Worm (Caenorhabditis elegans) whole organism, L2 larva: Measurements from ENCODE around the gene B0238.12.

Experiments used
- C34F6.9 ChIP-seq: fragments of 150-350 bp; optimal IDR thresholded peaks from 2 replicates; lab custom pipeline; 2014; ENCODE audit warnings: missing biosample characterization, missing genetic modification characterization
- F13H6.1 ChIP-seq: sonication (generic microtip); optimal IDR thresholded peaks from 2 replicates; lab custom pipeline; 2016; ENCODE audit warnings: missing genetic modification characterization, missing compliant biosample characterization
- R02D3.7 ChIP-seq: fragments of 150-350 bp; optimal IDR thresholded peaks from 2 replicates; lab custom pipeline; 2014; ENCODE audit warnings: missing biosample characterization, missing genetic modification characterization
- Y55F3AM.14 ChIP-seq: fragments of 200-800 bp; sonication (Bioruptor generic); optimal IDR thresholded peaks from 2 replicates; lab custom pipeline; 2018; ENCODE audit warnings: mild to moderate bottlenecking, missing genetic modification characterization, missing compliant biosample characterization
- alr-1 ChIP-seq: fragments of 150-350 bp; optimal IDR thresholded peaks from 2 replicates; lab custom pipeline; 2014; ENCODE audit warnings: missing biosample characterization, missing genetic modification characterization
- aly-2 ChIP-seq: fragments of 150-350 bp; optimal IDR thresholded peaks from 2 replicates; lab custom pipeline; 2014; ENCODE audit warnings: missing biosample characterization, missing genetic modification characterization
- ama-1 ChIP-seq: fragments of 150-350 bp; optimal IDR thresholded peaks from 2 replicates; lab custom pipeline; 2018; ENCODE audit warnings: inconsistent platforms
- blmp-1 ChIP-seq: sonication (generic microtip); optimal IDR thresholded peaks from 2 replicates; lab custom pipeline; 2017; ENCODE audit warnings: missing genetic modification characterization, mild to moderate bottlenecking, missing compliant biosample characterization, antibody characterized with exemption, moderate library complexity; ENCODE audit not compliant: insufficient read depth
- ceh-16 ChIP-seq: fragments of 150-350 bp; optimal IDR thresholded peaks from 2 replicates; lab custom pipeline; 2014; ENCODE audit warnings: missing biosample characterization, missing genetic modification characterization
- crh-2 ChIP-seq: sonication (generic microtip); optimal IDR thresholded peaks from 2 replicates; lab custom pipeline; 2017; ENCODE audit warnings: missing biosample characterization, missing genetic modification characterization
- elt-3 ChIP-seq: sonication (generic microtip); optimal IDR thresholded peaks from 2 replicates; lab custom pipeline; 2017; ENCODE audit warnings: missing biosample characterization, missing genetic modification characterization
- fos-1 ChIP-seq: fragments of 150-350 bp; optimal IDR thresholded peaks from 2 replicates; lab custom pipeline; 2014; ENCODE audit warnings: missing biosample characterization, missing genetic modification characterization
- gmeb-1 ChIP-seq: fragments of 150-350 bp; optimal IDR thresholded peaks from 2 replicates; lab custom pipeline; 2014; ENCODE audit warnings: missing biosample characterization, missing genetic modification characterization
- lin-11 ChIP-seq: fragments of 150-350 bp; sonication (generic microtip); optimal IDR thresholded peaks from 2 replicates; lab custom pipeline; 2014; ENCODE audit warnings: missing biosample characterization, missing genetic modification characterization, inconsistent platforms, mixed read lengths
- lin-13 ChIP-seq: fragments of 150-350 bp; optimal IDR thresholded peaks from 2 replicates; lab custom pipeline; 2014; ENCODE audit warnings: missing biosample characterization, missing genetic modification reagents, missing genetic modification characterization
- lin-39 ChIP-seq: fragments of 150-350 bp; optimal IDR thresholded peaks from 2 replicates; lab custom pipeline; 2014; ENCODE audit warnings: missing biosample characterization, missing genetic modification reagents, missing genetic modification characterization
- lsy-2 ChIP-seq, 2 experiments: fragments of 150-350 bp in 1 of 2; sonication (generic microtip) in 1 of 2; optimal IDR thresholded peaks; 2 replicates each; lab custom pipeline; 2014 to 2017; ENCODE audit warnings: missing biosample characterization in 2 of 2, missing genetic modification characterization in 2 of 2
- mab-5 ChIP-seq: fragments of 150-350 bp; optimal IDR thresholded peaks from 2 replicates; lab custom pipeline; 2014; ENCODE audit warnings: missing biosample characterization, missing genetic modification characterization
- mbf-1 ChIP-seq: sonication (generic microtip); optimal IDR thresholded peaks from 2 replicates; lab custom pipeline; 2017; ENCODE audit warnings: missing biosample characterization, missing genetic modification characterization
- mdl-1 ChIP-seq, 2 experiments: fragments of 150-350 bp in 1 of 2; sonication (generic microtip) in 1 of 2; optimal IDR thresholded peaks; 2 replicates each; lab custom pipeline; 2017; ENCODE audit warnings: missing biosample characterization in 2 of 2, missing genetic modification characterization in 2 of 2
- nhr-10 ChIP-seq: sonication (generic microtip); optimal IDR thresholded peaks from 2 replicates; lab custom pipeline; 2017; ENCODE audit warnings: missing biosample characterization, missing genetic modification characterization
- nhr-12 ChIP-seq: fragments of 150-350 bp; optimal IDR thresholded peaks from 2 replicates; lab custom pipeline; 2014; ENCODE audit warnings: missing biosample characterization, missing genetic modification characterization
- nhr-129 ChIP-seq: fragments of 150-350 bp; optimal IDR thresholded peaks from 2 replicates; lab custom pipeline; 2014; ENCODE audit warnings: missing biosample characterization, missing genetic modification characterization
- nhr-21 ChIP-seq: fragments of 150-350 bp; optimal IDR thresholded peaks from 2 replicates; lab custom pipeline; 2014; ENCODE audit warnings: missing biosample characterization, missing genetic modification characterization
- nhr-237 ChIP-seq: fragments of 150-350 bp; optimal IDR thresholded peaks from 2 replicates; lab custom pipeline; 2014; ENCODE audit warnings: missing biosample characterization, missing genetic modification characterization
- nhr-6 ChIP-seq: fragments of 150-350 bp; optimal IDR thresholded peaks from 2 replicates; lab custom pipeline; 2014; ENCODE audit warnings: missing biosample characterization, missing genetic modification characterization
- nhr-77 ChIP-seq: fragments of 150-350 bp; optimal IDR thresholded peaks from 2 replicates; lab custom pipeline; 2014; ENCODE audit warnings: missing biosample characterization, missing genetic modification characterization
- peb-1 ChIP-seq: fragments of 150-350 bp; optimal IDR thresholded peaks from 2 replicates; lab custom pipeline; 2014; ENCODE audit warnings: missing biosample characterization, missing genetic modification characterization
- sem-4 ChIP-seq: fragments of 150-350 bp; optimal IDR thresholded peaks from 2 replicates; lab custom pipeline; 2014; ENCODE audit warnings: missing biosample characterization, missing genetic modification reagents, missing genetic modification characterization
- skn-1 ChIP-seq: sonication (generic microtip); optimal IDR thresholded peaks from 2 replicates; lab custom pipeline; 2017; ENCODE audit warnings: missing biosample characterization, missing genetic modification characterization
- sma-3 ChIP-seq: sonication (generic microtip); optimal IDR thresholded peaks from 2 replicates; lab custom pipeline; 2016; ENCODE audit warnings: missing genetic modification reagents, missing genetic modification characterization, missing compliant biosample characterization
- sma-9 ChIP-seq, 2 experiments: fragments of 150-350 bp in 1 of 2; sonication (generic microtip) in 1 of 2; optimal IDR thresholded peaks; 2 replicates each; lab custom pipeline; 2014 to 2016; ENCODE audit warnings: missing genetic modification characterization in 2 of 2, mild to moderate bottlenecking in 1 of 2, missing biosample characterization in 1 of 2, missing compliant biosample characterization in 1 of 2, missing genetic modification reagents in 1 of 2, moderate library complexity in 1 of 2
- snpc-4 ChIP-seq: fragments of 150-350 bp; optimal IDR thresholded peaks from 2 replicates; lab custom pipeline; 2014; ENCODE audit warnings: missing biosample characterization, missing genetic modification characterization
- unc-55 ChIP-seq: fragments of 150-350 bp; sonication (generic microtip); optimal IDR thresholded peaks from 3 replicates; lab custom pipeline; 2014; ENCODE audit warnings: missing biosample characterization, missing genetic modification reagents, missing genetic modification characterization
- unc-62 ChIP-seq: fragments of 150-350 bp; optimal IDR thresholded peaks from 2 replicates; lab custom pipeline; 2014; ENCODE audit warnings: missing biosample characterization, missing genetic modification reagents, missing genetic modification characterization
- zag-1 ChIP-seq: fragments of 150-350 bp; optimal IDR thresholded peaks from 2 replicates; lab custom pipeline; 2014; ENCODE audit warnings: missing biosample characterization, missing genetic modification characterization
- ztf-1 ChIP-seq: fragments of 200-800 bp; sonication (Bioruptor generic); conservative IDR thresholded peaks from 2 replicates; pipeline ENCODE4 v1.3.6; 2022; ENCODE audit warnings: missing genetic modification characterization, missing compliant biosample characterization
- ztf-11 ChIP-seq: sonication (generic microtip); optimal IDR thresholded peaks from 2 replicates; lab custom pipeline; 2017; ENCODE audit warnings: missing biosample characterization, missing genetic modification characterization
- ztf-4 ChIP-seq: fragments of 150-350 bp; optimal IDR thresholded peaks from 2 replicates; lab custom pipeline; 2014; ENCODE audit warnings: missing biosample characterization, missing genetic modification characterization

B0238.12 gene

DNA sequence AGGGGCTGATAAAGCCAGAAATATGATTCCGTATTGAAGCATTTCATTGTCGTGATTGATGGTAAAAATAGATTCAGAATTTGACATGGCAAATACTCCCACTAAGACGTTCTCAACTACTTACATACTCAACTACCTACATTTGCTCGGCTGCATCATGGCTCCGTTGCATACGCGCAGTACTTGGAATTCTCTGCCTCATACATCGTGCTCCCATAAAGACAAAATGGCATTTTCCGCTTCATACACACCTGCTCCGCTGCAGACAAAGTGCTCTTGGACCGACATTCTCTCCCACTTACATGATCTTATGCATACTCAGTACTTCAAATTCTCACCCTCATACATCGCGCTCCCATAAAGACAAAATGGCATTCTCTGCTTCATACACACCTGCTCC is at the start of gene B0238.12, which contains the start of gene srt-69:
Gene B0238.12 (plus strand): TSS at position 264 of the 400 bp plus-strand sequence.
Gene srt-69 (minus strand): TSS at position 101 of the 400 bp plus-strand sequence.
- no peak for TF ChIP-seq C34F6.9 (tag; lab: Kevin White, UChicago)
- TF ChIP-seq R02D3.7 (tag; lab: Kevin White, UChicago): no peak
- TF ChIP-seq ztf-1 (GFP tag; lab: Robert Waterston, UW): no peak
- no peak for TF ChIP-seq mab-5
- TF ChIP-seq ztf-11 (tag; lab: Kevin White, UChicago): no peak
- TF ChIP-seq aly-2 (tag; lab: Kevin White, UChicago): no peak
- TF ChIP-seq gmeb-1 (tag; lab: Kevin White, UChicago): no peak
- TF ChIP-seq lin-39 (tag; lab: Kevin White, UChicago): no peak
- TF ChIP-seq mbf-1 (tag; lab: Kevin White, UChicago): no peak
- no peak for TF ChIP-seq ceh-16 (tag; lab: Kevin White, UChicago)
- TF ChIP-seq lsy-2 (tag; optimal IDR thresholded peaks at IDR 0.05; lab: Kevin White, UChicago): no peak
- no peak for TF ChIP-seq peb-1 (tag; lab: Kevin White, UChicago)
- TF ChIP-seq unc-62 (GFP tag; lab: Kevin White, UChicago): no peak
- no peak for TF ChIP-seq ama-1 (lab: Kevin White, UChicago)
- TF ChIP-seq lin-13 (GFP tag; lab: Kevin White, UChicago): no peak
- no peak for TF ChIP-seq elt-3
- TF ChIP-seq nhr-21 (tag; lab: Kevin White, UChicago): no peak
- no peak for TF ChIP-seq sem-4 (tag; lab: Kevin White, UChicago)

ce11 chrV:5223044-5223443 is 42.6 kb upstream of the B0238.12 start, which contains the start of gene Y49G5B.1:
Y49G5B.1 (plus strand) TSS chrV:5223367.
- TF ChIP-seq ztf-4: no peak
- no peak for TF ChIP-seq gmeb-1 (tag; lab: Kevin White, UChicago)
- TF ChIP-seq sem-4 (tag; lab: Kevin White, UChicago): no peak
- no peak for TF ChIP-seq zag-1 (tag; lab: Kevin White, UChicago)
- no peak for TF ChIP-seq lsy-2 (tag; optimal IDR thresholded peaks at IDR 0.05; lab: Kevin White, UChicago)
- TF ChIP-seq fos-1 (tag; lab: Kevin White, UChicago): peak; percentile 56

ce11 chrV:5225660-5226059 is 40.0 kb upstream of the B0238.12 start:
- TF ChIP-seq nhr-6 (tag; lab: Kevin White, UChicago) (no peak), sma-9 (GFP tag; optimal IDR thresholded peaks at IDR 0.05; lab: Kevin White, UChicago) (no peak), sma-9 (tag; optimal IDR thresholded peaks at IDR 0.05; lab: Kevin White, UChicago) (no peak), ama-1 (lab: Kevin White, UChicago) (no peak), aly-2 (tag; lab: Kevin White, UChicago) (no peak), zag-1 (tag; lab: Kevin White, UChicago) (no peak), mab-5 (no peak), nhr-237 (tag; lab: Kevin White, UChicago) (no peak), nhr-12 (no peak), Y55F3AM.14 (GFP tag; lab: Kevin White, UChicago) (no peak), nhr-10 (no peak), nhr-77 (tag; lab: Kevin White, UChicago) (no peak), mbf-1 (tag; lab: Kevin White, UChicago) (no peak), sem-4 (tag; lab: Kevin White, UChicago) (no peak), unc-55 (GFP tag; lab: Kevin White, UChicago) (no peak), mdl-1 (tag; optimal IDR thresholded peaks at IDR 0.05; lab: Kevin White, UChicago) (no peak), elt-3 (no peak), ceh-16 (tag; lab: Kevin White, UChicago) (no peak), lsy-2 (tag; optimal IDR thresholded peaks at IDR 0.05; lab: Kevin White, UChicago) (no peak)
- TF ChIP-seq, all 48 proteins: peak for 0

DNA sequence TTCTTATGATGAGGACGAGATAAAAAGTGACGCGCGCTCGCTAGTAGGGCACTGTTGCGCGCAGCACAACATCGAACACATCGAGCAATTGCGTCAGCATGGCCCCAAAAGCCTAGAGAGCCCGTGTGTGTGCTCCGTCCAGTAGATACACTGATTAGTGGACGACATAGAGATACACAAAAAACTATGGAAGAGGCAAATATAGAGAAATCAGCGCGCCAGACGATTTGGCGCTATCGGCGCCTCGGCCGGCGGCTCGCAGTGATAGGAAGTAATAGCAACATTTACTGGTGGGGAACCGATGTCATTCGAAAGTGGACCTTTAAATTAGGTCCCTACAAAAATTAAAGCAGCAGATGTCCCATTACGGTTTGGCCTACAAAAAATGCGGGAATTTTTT is 37.1 kb upstream of the B0238.12 start:
- peak; percentile 74 for TF ChIP-seq sma-9 (GFP tag; optimal IDR thresholded peaks at IDR 0.05; lab: Kevin White, UChicago)
- TF ChIP-seq sma-9 (tag; optimal IDR thresholded peaks at IDR 0.05; lab: Kevin White, UChicago): no peak
- no peak for TF ChIP-seq crh-2 (tag; lab: Kevin White, UChicago)
- TF ChIP-seq unc-62 (GFP tag; lab: Kevin White, UChicago): no peak
- TF ChIP-seq snpc-4 (tag; lab: Kevin White, UChicago): no peak
- peak; percentile 16 for TF ChIP-seq F13H6.1
- peak; percentile 32 for TF ChIP-seq nhr-129 (tag; lab: Kevin White, UChicago)
- peak; percentile 41 for TF ChIP-seq sma-3 (GFP tag; lab: Kevin White, UChicago)
- TF ChIP-seq skn-1 (tag; lab: Kevin White, UChicago): no peak
- no peak for TF ChIP-seq ama-1 (lab: Kevin White, UChicago)
- TF ChIP-seq gmeb-1 (tag; lab: Kevin White, UChicago): no peak
- TF ChIP-seq blmp-1: no peak
- no peak for TF ChIP-seq R02D3.7 (tag; lab: Kevin White, UChicago)
- no peak for TF ChIP-seq aly-2 (tag; lab: Kevin White, UChicago)
- TF ChIP-seq nhr-21 (tag; lab: Kevin White, UChicago): no peak
- no peak for TF ChIP-seq lin-11 (tag; lab: Kevin White, UChicago)
- TF ChIP-seq lsy-2 (tag; optimal IDR thresholded peaks at IDR 0.05; lab: Kevin White, UChicago): no peak
- TF ChIP-seq ztf-11 (tag; lab: Kevin White, UChicago): no peak
- TF ChIP-seq zag-1 (tag; lab: Kevin White, UChicago): no peak
- no peak for TF ChIP-seq mdl-1 (tag; optimal IDR thresholded peaks at IDR 0.05; lab: Kevin White, UChicago)
- TF ChIP-seq alr-1 (tag; lab: Kevin White, UChicago): no peak
- TF ChIP-seq unc-55 (GFP tag; lab: Kevin White, UChicago): no peak
- TF ChIP-seq mbf-1 (tag; lab: Kevin White, UChicago): no peak
